Fruit fly (Drosophila melanogaster): ENCODE data around the gene CG13073.

The CG13073 gene

DNA sequence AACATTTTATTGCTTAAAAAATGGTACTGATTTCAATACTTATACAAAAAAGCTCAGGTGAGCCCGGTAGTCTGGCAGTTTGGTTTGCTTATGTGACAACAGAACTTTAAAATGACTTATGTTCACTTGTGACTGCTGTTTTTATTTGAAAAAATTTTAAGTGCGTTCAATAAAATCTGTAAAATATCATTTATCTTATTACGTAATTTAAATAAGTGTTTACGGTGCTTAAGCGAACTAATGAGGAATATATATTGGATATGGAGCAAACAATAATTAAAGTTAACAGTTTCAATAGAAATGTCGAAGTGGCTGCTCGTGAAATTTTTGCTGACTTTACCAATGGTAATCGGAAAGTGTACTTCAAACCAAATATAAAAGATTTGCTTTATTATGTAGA, 16.1 kb downstream of the CG13073 start, which contains the start of gene dls:
Gene dls, plus strand, starts transcription at position 301 of the 400 bp plus-strand sequence.
- TF ChIP-seq sage (GFP tag; optimal IDR thresholded peaks at IDR 0.05) (no peak), woc (GFP tag; optimal IDR thresholded peaks at IDR 0.05) (no peak), Jra (GFP tag; optimal IDR thresholded peaks at IDR 0.05) (no peak), HLH106 (tag; optimal IDR thresholded peaks at IDR 0.05) (no peak), Sp1 (GFP tag; optimal IDR thresholded peaks at IDR 0.05) (no peak), dl (GFP tag; optimal IDR thresholded peaks at IDR 0.05; ENCODE audit: insufficient read depth in 1 of 2, partially characterized antibody in 2 of 2) (no peak), Rel (GFP tag; optimal IDR thresholded peaks at IDR 0.05) (no peak), Rel (tag; optimal IDR thresholded peaks at IDR 0.05) (no peak), ey (GFP tag; optimal IDR thresholded peaks at IDR 0.05) (no peak), Mio (GFP tag; optimal IDR thresholded peaks at IDR 0.05) (no peak), sv (GFP tag; optimal IDR thresholded peaks at IDR 0.05) (no peak), Hnf4 (GFP tag; optimal IDR thresholded peaks at IDR 0.05) (no peak), dsf (GFP tag; optimal IDR thresholded peaks at IDR 0.05; ENCODE audit: borderline replicate concordance) (no peak), Abd-B (GFP tag; optimal IDR thresholded peaks at IDR 0.05) (no peak), Myc (optimal IDR thresholded peaks at IDR 0.05) (no peak), lola (GFP tag; optimal IDR thresholded peaks at IDR 0.05) (no peak)

DNA sequence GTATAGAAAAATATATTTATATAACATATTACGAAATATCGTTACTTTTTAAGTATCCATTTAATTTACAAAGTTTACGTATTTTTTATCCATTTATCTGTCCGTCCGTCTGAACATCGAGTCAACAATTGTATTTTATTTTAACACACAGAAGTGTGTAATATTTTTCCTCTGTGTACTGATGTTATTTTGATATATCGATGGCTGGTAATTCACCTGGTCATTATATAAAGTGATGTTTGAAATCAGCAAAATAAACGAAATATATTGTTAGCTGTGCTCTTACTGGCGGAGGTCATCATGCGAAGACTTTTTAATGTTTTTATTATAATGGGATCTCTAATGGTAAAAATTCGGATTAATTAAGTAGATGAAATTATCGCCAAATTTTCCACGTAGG, 17.2 kb downstream of the CG13073 start, which contains the start of gene CG33689:
Gene CG33689, plus strand, starts transcription at position 301 of the 400 bp plus-strand sequence.
- TF ChIP-seq lola (GFP tag; optimal IDR thresholded peaks at IDR 0.05) = no peak
- no peak for TF ChIP-seq h (GFP tag; optimal IDR thresholded peaks at IDR 0.05)
- no peak for TF ChIP-seq foxo (GFP tag; optimal IDR thresholded peaks at IDR 0.05)
- no peak for TF ChIP-seq dmrt93B (GFP tag; optimal IDR thresholded peaks at IDR 0.05)
- TF ChIP-seq ey (GFP tag; optimal IDR thresholded peaks at IDR 0.05) = no peak
- no peak for TF ChIP-seq psq (GFP tag; optimal IDR thresholded peaks at IDR 0.05)
- TF ChIP-seq HLH106 (tag; optimal IDR thresholded peaks at IDR 0.05) = no peak
- TF ChIP-seq fru (GFP tag; optimal IDR thresholded peaks at IDR 0.05) = no peak
- no peak for TF ChIP-seq CG9705 (GFP tag; optimal IDR thresholded peaks at IDR 0.05)
- no peak for TF ChIP-seq tai (GFP tag; optimal IDR thresholded peaks at IDR 0.05)
- no peak for TF ChIP-seq br (GFP tag; optimal IDR thresholded peaks at IDR 0.05)
- no peak for TF ChIP-seq Myc (optimal IDR thresholded peaks at IDR 0.05)
- TF ChIP-seq brk (GFP tag; optimal IDR thresholded peaks at IDR 0.05) = no peak
- TF ChIP-seq Dfd (GFP tag; optimal IDR thresholded peaks at IDR 0.05) = no peak
- no peak for TF ChIP-seq CG32264 (GFP tag; optimal IDR thresholded peaks at IDR 0.05)
- no peak for TF ChIP-seq dl (GFP tag; optimal IDR thresholded peaks at IDR 0.05; ENCODE audit: insufficient read depth in 1 of 2, partially characterized antibody in 2 of 2)
- TF ChIP-seq pan (optimal IDR thresholded peaks at IDR 0.05) = no peak
- no peak for TF ChIP-seq Hr83 (GFP tag; optimal IDR thresholded peaks at IDR 0.05; ENCODE audit: poor library complexity, severe bottlenecking)
- no peak for TF ChIP-seq Mio (GFP tag; optimal IDR thresholded peaks at IDR 0.05)

DNA sequence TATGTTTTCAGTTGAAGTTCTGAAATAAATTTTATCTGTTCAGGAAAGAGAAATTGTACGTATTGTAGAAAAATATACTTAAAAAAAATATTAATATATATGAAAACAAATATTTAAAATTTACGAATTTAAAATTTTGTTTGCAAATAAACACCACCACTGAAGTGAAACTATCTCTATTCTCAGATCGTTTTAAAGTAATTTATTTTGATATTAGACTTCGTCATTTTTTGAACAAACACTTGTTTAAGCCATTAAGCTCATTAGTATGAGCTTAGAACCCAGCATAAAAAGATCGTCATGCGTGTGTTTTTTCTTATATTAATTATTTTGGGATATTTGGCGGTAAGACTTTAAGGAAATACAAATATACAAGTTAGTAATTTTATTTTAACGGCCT, 18.2 kb downstream of the CG13073 start, which contains the start of gene CG33688:
Gene CG33688, plus strand, starts transcription at position 301 of the 400 bp plus-strand sequence.
- no peak for TF ChIP-seq Dfd (GFP tag; optimal IDR thresholded peaks at IDR 0.05)

DNA sequence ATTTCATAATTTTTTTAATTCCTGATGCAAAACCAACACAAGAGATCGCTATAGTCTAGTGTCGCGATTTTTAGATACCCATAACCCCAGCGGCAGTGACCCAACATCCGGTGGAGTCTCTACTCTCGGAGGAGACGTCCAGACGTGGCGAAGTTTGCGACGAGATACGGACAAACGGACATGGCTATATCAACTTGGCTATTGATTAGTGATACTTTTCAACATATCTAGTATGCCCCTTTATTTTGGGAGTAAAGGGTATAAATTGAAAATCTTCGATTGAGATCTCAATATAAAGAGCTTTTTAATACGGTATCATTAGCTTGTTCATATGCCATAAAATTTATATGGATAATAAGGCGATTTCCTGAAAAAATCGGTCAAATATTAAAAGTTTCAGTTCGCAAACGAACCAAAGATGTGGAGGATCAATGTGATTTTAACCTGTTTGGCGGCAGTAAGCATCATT, 19.6 kb downstream of the CG13073 start, which contains the start of gene CG33687:
Gene CG33687, plus strand, starts transcription at position 419 of the 469 bp plus-strand sequence.
- TF ChIP-seq dsf (GFP tag; optimal IDR thresholded peaks at IDR 0.05; ENCODE audit: borderline replicate concordance) = no peak
- TF ChIP-seq Sp1 (GFP tag; optimal IDR thresholded peaks at IDR 0.05) = no peak
- no peak for TF ChIP-seq Jra (GFP tag; optimal IDR thresholded peaks at IDR 0.05)
- TF ChIP-seq dl (GFP tag; optimal IDR thresholded peaks at IDR 0.05; ENCODE audit: insufficient read depth in 1 of 2, partially characterized antibody in 2 of 2) = no peak
- no peak for TF ChIP-seq GATAd (GFP tag; optimal IDR thresholded peaks at IDR 0.05)
- TF ChIP-seq foxo (GFP tag; optimal IDR thresholded peaks at IDR 0.05) = no peak
- no peak for TF ChIP-seq N (GFP tag; optimal IDR thresholded peaks at IDR 0.05)
- TF ChIP-seq brk (GFP tag; optimal IDR thresholded peaks at IDR 0.05) = no peak
- TF ChIP-seq woc (GFP tag; optimal IDR thresholded peaks at IDR 0.05) = no peak
- no peak for TF ChIP-seq Dfd (GFP tag; optimal IDR thresholded peaks at IDR 0.05)
- no peak for TF ChIP-seq Dif (GFP tag; optimal IDR thresholded peaks at IDR 0.05; ENCODE audit: partially characterized antibody)
- TF ChIP-seq CG9705 (GFP tag; optimal IDR thresholded peaks at IDR 0.05) = no peak
- TF ChIP-seq sv (GFP tag; optimal IDR thresholded peaks at IDR 0.05) = no peak
- no peak for TF ChIP-seq rgr (GFP tag; optimal IDR thresholded peaks at IDR 0.05)
- no peak for TF ChIP-seq OdsH (GFP tag; optimal IDR thresholded peaks at IDR 0.05)
- no peak for TF ChIP-seq Abd-B (GFP tag; optimal IDR thresholded peaks at IDR 0.05)
- TF ChIP-seq Hr78 (GFP tag; optimal IDR thresholded peaks at IDR 0.05) = no peak
- no peak for TF ChIP-seq Mio (GFP tag; optimal IDR thresholded peaks at IDR 0.05)
- TF ChIP-seq Hr83 (GFP tag; optimal IDR thresholded peaks at IDR 0.05; ENCODE audit: poor library complexity, severe bottlenecking) = no peak
- no peak for TF ChIP-seq tai (GFP tag; optimal IDR thresholded peaks at IDR 0.05)

Measured in whole organism, wandering third instar larva.